Fruit fly (Drosophila melanogaster) whole organism, embryonic: ENCODE results near the gene CG1231.

ENCODE experiments used
- Aef1 ChIP-seq: fragments of 200-800 bp; sonication (Bioruptor generic); IDR thresholded peaks from 3 replicates; pipeline ENCODE4 v1.3.6; 2022; ENCODE audit warnings: missing biosample characterization, missing genetic modification characterization
- Blimp-1 ChIP-seq: fragments of 200-800 bp; sonication (Bioruptor generic); optimal IDR thresholded peaks from 3 replicates; lab custom pipeline; 2018; ENCODE audit warnings: missing biosample characterization, missing genetic modification characterization, mild to moderate bottlenecking, moderate library complexity, missing genetic modification reagents
- CG11085 ChIP-seq: fragments of 200-800 bp; sonication (Bioruptor generic); IDR thresholded peaks from 2 replicates; pipeline ENCODE4 v1.3.6; 2022; ENCODE audit warnings: missing biosample characterization, missing genetic modification characterization
- CG11247 ChIP-seq: fragments of 200-800 bp; sonication (Bioruptor generic); IDR thresholded peaks from 2 replicates; pipeline ENCODE4 v1.3.6; 2022; ENCODE audit warnings: missing biosample characterization, missing genetic modification characterization
- CG13624 ChIP-seq: fragments of 200-800 bp; sonication (Bioruptor generic); optimal IDR thresholded peaks from 2 replicates; lab custom pipeline; 2016; ENCODE audit warnings: missing biosample characterization, missing genetic modification characterization
- CG17359 ChIP-seq: fragments of 200-800 bp; sonication (Bioruptor generic); optimal IDR thresholded peaks from 3 replicates; lab custom pipeline; 2018; ENCODE audit warnings: missing biosample characterization, mild to moderate bottlenecking, missing genetic modification characterization, moderate library complexity
- CG18476 ChIP-seq: fragments of 200-800 bp; sonication (Bioruptor generic); optimal IDR thresholded peaks from 2 replicates; lab custom pipeline; 2016; ENCODE audit warnings: missing biosample characterization, mild to moderate bottlenecking, missing genetic modification characterization
- CG2116 ChIP-seq: fragments of 200-800 bp; sonication (Bioruptor generic); optimal IDR thresholded peaks from 3 replicates; lab custom pipeline; 2018; ENCODE audit warnings: missing biosample characterization, mild to moderate bottlenecking, missing genetic modification characterization
- CG31441 ChIP-seq: fragments of 200-800 bp; sonication (Bioruptor generic); IDR thresholded peaks from 2 replicates; pipeline ENCODE4 v1.3.6; 2022; ENCODE audit warnings: missing biosample characterization, missing genetic modification characterization
- CG32772 ChIP-seq: fragments of 200-800 bp; sonication (Bioruptor generic); IDR thresholded peaks from 2 replicates; pipeline ENCODE4 v1.3.6; 2022; ENCODE audit warnings: missing biosample characterization, missing genetic modification characterization
- CG4617 ChIP-seq: fragments of 200-800 bp; sonication (Bioruptor generic); optimal IDR thresholded peaks from 3 replicates; lab custom pipeline; 2016; ENCODE audit warnings: missing biosample characterization, missing genetic modification characterization, borderline replicate concordance
- CG4707 ChIP-seq: fragments of 200-800 bp; sonication (Bioruptor generic); optimal IDR thresholded peaks from 2 replicates; lab custom pipeline; 2018; ENCODE audit warnings: missing biosample characterization, mild to moderate bottlenecking, missing genetic modification characterization, moderate library complexity
- CG5953 ChIP-seq: fragments of 200-800 bp; sonication (Bioruptor generic); IDR thresholded peaks from 2 replicates; pipeline ENCODE4 v1.3.6; 2022; ENCODE audit warnings: missing biosample characterization, missing genetic modification characterization
- CG6765 ChIP-seq: fragments of 200-800 bp; sonication (Bioruptor generic); optimal IDR thresholded peaks from 3 replicates; lab custom pipeline; 2017; ENCODE audit warnings: missing biosample characterization, mild to moderate bottlenecking, missing genetic modification characterization
- CG7839 ChIP-seq: fragments of 200-800 bp; sonication (Bioruptor generic); optimal IDR thresholded peaks from 3 replicates; lab custom pipeline; 2018; ENCODE audit warnings: missing biosample characterization, mild to moderate bottlenecking, missing genetic modification characterization, moderate library complexity
- CG7987 ChIP-seq: fragments of 200-800 bp; sonication (Bioruptor generic); optimal IDR thresholded peaks from 2 replicates; lab custom pipeline; 2018; ENCODE audit warnings: missing biosample characterization, mild to moderate bottlenecking, missing genetic modification characterization, moderate library complexity
- CG8944 ChIP-seq: fragments of 200-800 bp; sonication (Bioruptor generic); optimal IDR thresholded peaks from 3 replicates; lab custom pipeline; 2016; ENCODE audit warnings: missing biosample characterization, missing genetic modification characterization
- CG9727 ChIP-seq: fragments of 200-800 bp; sonication (Bioruptor generic); optimal IDR thresholded peaks from 3 replicates; lab custom pipeline; 2017; ENCODE audit warnings: missing biosample characterization, mild to moderate bottlenecking, missing genetic modification characterization
- CG9817 ChIP-seq: fragments of 200-800 bp; sonication (Bioruptor generic); optimal IDR thresholded peaks from 2 replicates; lab custom pipeline; 2018; ENCODE audit warnings: missing biosample characterization, mild to moderate bottlenecking, missing genetic modification characterization, moderate library complexity
- CHES-1-like ChIP-seq: fragments of 200-800 bp; sonication (Bioruptor generic); optimal IDR thresholded peaks from 2 replicates; lab custom pipeline; 2016; ENCODE audit warnings: missing biosample characterization, missing genetic modification characterization
- CkIIα-i1 ChIP-seq: fragments of 200-800 bp; sonication (Bioruptor generic); IDR thresholded peaks from 2 replicates; pipeline ENCODE4 v1.3.6; 2022; ENCODE audit warnings: missing biosample characterization, missing genetic modification characterization
- D19B ChIP-seq: fragments of 200-800 bp; sonication (Bioruptor generic); optimal IDR thresholded peaks from 2 replicates; lab custom pipeline; 2017; ENCODE audit warnings: missing biosample characterization, mild to moderate bottlenecking, missing genetic modification characterization
- Dip3 ChIP-seq: fragments of 200-800 bp; sonication (Bioruptor generic); optimal IDR thresholded peaks from 3 replicates; lab custom pipeline; 2016; ENCODE audit warnings: missing biosample characterization, missing genetic modification characterization
- Fer3 ChIP-seq: fragments of 200-800 bp; sonication (Bioruptor generic); optimal IDR thresholded peaks from 2 replicates; lab custom pipeline; 2018; ENCODE audit warnings: missing biosample characterization, mild to moderate bottlenecking, missing genetic modification characterization, moderate library complexity
- Hmr ChIP-seq: fragments of 200-800 bp; sonication (Bioruptor generic); optimal IDR thresholded peaks from 3 replicates; lab custom pipeline; 2017; ENCODE audit warnings: mild to moderate bottlenecking, missing biosample characterization, missing genetic modification reagents, missing genetic modification characterization
- Hmx ChIP-seq: fragments of 200-800 bp; sonication (Bioruptor generic); optimal IDR thresholded peaks from 2 replicates; lab custom pipeline; 2016; ENCODE audit warnings: missing biosample characterization, missing genetic modification characterization
- Lpt ChIP-seq: fragments of >200 bp; optimal IDR thresholded peaks from 2 replicates; lab custom pipeline; 2018; ENCODE audit warnings: missing biosample characterization, missing genetic modification characterization
- Med ChIP-seq: fragments of 200-800 bp; sonication (Bioruptor generic); peaks from one replicate; lab custom pipeline; 2016; ENCODE audit warnings: missing biosample characterization, missing genetic modification characterization, mild to moderate bottlenecking, inconsistent platforms, moderate library complexity
- Meics ChIP-seq: fragments of 200-800 bp; sonication (Bioruptor generic); optimal IDR thresholded peaks from 2 replicates; lab custom pipeline; 2017; ENCODE audit warnings: missing biosample characterization, mild to moderate bottlenecking, missing genetic modification characterization
- NC2α ChIP-seq: fragments of 200-800 bp; sonication (Bioruptor generic); optimal IDR thresholded peaks from 2 replicates; lab custom pipeline; 2016; ENCODE audit warnings: missing biosample characterization, missing genetic modification characterization
- Pdp1 ChIP-seq, 2 experiments: fragments of 200-800 bp; sonication (Bioruptor generic); optimal IDR thresholded peaks; 3 replicates each; lab custom pipeline; 2016; ENCODE audit warnings: missing biosample characterization in 2 of 2, missing genetic modification characterization in 2 of 2, mild to moderate bottlenecking in 1 of 2, moderate library complexity in 1 of 2
- bab2 ChIP-seq: fragments of 200-800 bp; sonication (Bioruptor generic); optimal IDR thresholded peaks from 2 replicates; lab custom pipeline; 2016; ENCODE audit warnings: missing biosample characterization, missing genetic modification characterization
- btn ChIP-seq: fragments of 200-800 bp; sonication (Bioruptor generic); optimal IDR thresholded peaks from 2 replicates; lab custom pipeline; 2016; ENCODE audit warnings: missing biosample characterization, missing genetic modification characterization
- danr ChIP-seq: fragments of 200-800 bp; sonication (Bioruptor generic); IDR thresholded peaks from 2 replicates; pipeline ENCODE4 v1.3.6; 2022; ENCODE audit warnings: missing biosample characterization, missing genetic modification characterization
- dm ChIP-seq: fragments of 200-800 bp; sonication (Bioruptor generic); optimal IDR thresholded peaks from 3 replicates; lab custom pipeline; 2016; ENCODE audit warnings: missing biosample characterization, missing genetic modification characterization
- exex ChIP-seq: fragments of 200-800 bp; sonication (Bioruptor generic); optimal IDR thresholded peaks from 4 replicates; lab custom pipeline; 2018; ENCODE audit warnings: missing biosample characterization, mild to moderate bottlenecking, missing genetic modification characterization, moderate library complexity
- gt ChIP-seq: fragments of 200-800 bp; sonication (Bioruptor generic); IDR thresholded peaks from 2 replicates; pipeline ENCODE4 v1.3.6; 2022; ENCODE audit warnings: missing biosample characterization, missing genetic modification characterization
- ind ChIP-seq: fragments of 200-800 bp; sonication (Bioruptor generic); optimal IDR thresholded peaks from 3 replicates; lab custom pipeline; 2016; ENCODE audit warnings: missing biosample characterization, missing genetic modification characterization
- ken ChIP-seq: fragments of 200-800 bp; sonication (Bioruptor generic); IDR thresholded peaks from 3 replicates; pipeline ENCODE4 v1.3.6; 2022; ENCODE audit warnings: missing biosample characterization, missing genetic modification characterization
- klu ChIP-seq: fragments of 200-800 bp; sonication (Bioruptor generic); IDR thresholded peaks from 2 replicates; pipeline ENCODE4 v1.3.6; 2022; ENCODE audit warnings: missing biosample characterization, missing genetic modification characterization
- lilli ChIP-seq: fragments of 200-800 bp; sonication (Bioruptor generic); optimal IDR thresholded peaks from 3 replicates; lab custom pipeline; 2016; ENCODE audit warnings: missing biosample characterization, missing genetic modification characterization
- sens ChIP-seq: fragments of 200-800 bp; sonication (Bioruptor generic); peaks from one replicate; lab custom pipeline; 2016; ENCODE audit warnings: missing biosample characterization, missing genetic modification characterization
- sqz ChIP-seq: fragments of 200-800 bp; sonication (Bioruptor generic); optimal IDR thresholded peaks from 3 replicates; lab custom pipeline; 2018; ENCODE audit warnings: missing biosample characterization, mild to moderate bottlenecking, missing genetic modification characterization
- toy ChIP-seq: fragments of 200-800 bp; sonication (Bioruptor generic); IDR thresholded peaks from 2 replicates; pipeline ENCODE4 v1.3.6; 2022; ENCODE audit warnings: missing biosample characterization, missing genetic modification characterization
- ttk ChIP-seq: fragments of 200-800 bp; sonication (Bioruptor generic); IDR thresholded peaks from 2 replicates; pipeline ENCODE4 v2.1.2; 2022; ENCODE audit warnings: missing biosample characterization, missing genetic modification characterization
- vfl ChIP-seq: fragments of 200-800 bp; sonication (Bioruptor generic); optimal IDR thresholded peaks from 2 replicates; lab custom pipeline; 2016; ENCODE audit warnings: missing biosample characterization, missing genetic modification characterization
- zfh1 ChIP-seq: fragments of 200-800 bp; sonication (Bioruptor generic); IDR thresholded peaks from 3 replicates; pipeline ENCODE4 v1.3.6; 2022; ENCODE audit warnings: missing biosample characterization, missing genetic modification characterization

CG1231 gene

dm6 chr3L:346656-347640 is 9.3 kb upstream of the CG1231 start, which contains the start of gene mth (continued):
- TF ChIP-seq CG9817 (tag; lab: Kevin White, UChicago) (peak; percentile 49), CG31441 (GFP tag; lab: Robert Waterston, UW) (no peak), ttk (GFP tag; lab: Robert Waterston, UW) (no peak), CHES-1-like (GFP tag; lab: Kevin White, UChicago) (peak; percentile 37), vfl (GFP tag; lab: Kevin White, UChicago) (peak; percentile 5), Meics (GFP tag; lab: Kevin White, UChicago) (peak; percentile 8), CkIIα-i1 (no peak), CG18476 (peak; percentile 16), Dip3 (GFP tag; lab: Kevin White, UChicago) (peak; percentile 57), CG13624 (GFP tag; lab: Kevin White, UChicago) (peak; percentile 80), dm (GFP tag; lab: Kevin White, UChicago) (peak; percentile 60), sqz (peak; percentile 18), toy (GFP tag; lab: Robert Waterston, UW) (no peak), Hmx (GFP tag; lab: Kevin White, UChicago) (peak; percentile 29), D19B (peak; percentile 19), CG4617 (peak; percentile 65), Med (GFP tag; lab: Kevin White, UChicago) (peak; percentile 84), Fer3 (tag; lab: Kevin White, UChicago) (no peak)

- peak; percentile 66 for TF ChIP-seq btn (GFP tag; lab: Kevin White, UChicago)
- no peak for TF ChIP-seq CG11085
- peak; percentile 47 for TF ChIP-seq CG18476
- TF ChIP-seq CG8944 (GFP tag; lab: Kevin White, UChicago) = peak; percentile 64
- peak; percentile 15 for TF ChIP-seq Hmr (GFP tag; lab: Kevin White, UChicago)
- no peak for TF ChIP-seq CG2116 (GFP tag; lab: Kevin White, UChicago)
- TF ChIP-seq exex (tag; lab: Kevin White, UChicago) = no peak
- TF ChIP-seq gt (GFP tag; lab: Robert Waterston, UW) = peak; percentile 24; the same call in 1 of the 2 replicates
- no peak for TF ChIP-seq NC2α (GFP tag; lab: Kevin White, UChicago)
- peak; percentile 61 for TF ChIP-seq lilli (GFP tag; lab: Kevin White, UChicago)
- TF ChIP-seq Pdp1 (GFP tag; optimal IDR thresholded peaks at IDR 0.05; lab: Kevin White, UChicago) = peak; percentile 63 to 88
- TF ChIP-seq zfh1 (GFP tag; lab: Robert Waterston, UW) = peak; percentile 92
- TF ChIP-seq CG5953 (GFP tag; lab: Robert Waterston, UW) = peak; percentile 66
- TF ChIP-seq CG32772 = peak; percentile 82
- TF ChIP-seq Blimp-1 (GFP tag; lab: Kevin White, UChicago) = peak; percentile 85
- peak; percentile 57 for TF ChIP-seq bab2 (GFP tag; lab: Kevin White, UChicago)
- TF ChIP-seq Aef1 (GFP tag; lab: Robert Waterston, UW) = peak; percentile 34; the same call in 1 of the 3 replicates
- TF ChIP-seq klu (GFP tag; lab: Robert Waterston, UW) = no peak
- TF ChIP-seq sens (GFP tag; lab: Kevin White, UChicago) = peak; percentile 98
- TF ChIP-seq ind (GFP tag; lab: Kevin White, UChicago) = peak; percentile 81
- TF ChIP-seq CG6765 (GFP tag; lab: Kevin White, UChicago) = peak; percentile 15
- no peak for TF ChIP-seq danr (GFP tag; lab: Robert Waterston, UW)
- TF ChIP-seq CG11247 (GFP tag; lab: Robert Waterston, UW) = peak; percentile 42; the same call in 1 of the 2 replicates
- TF ChIP-seq CG7839 = peak; percentile 75
- TF ChIP-seq Med (GFP tag; lab: Kevin White, UChicago) = peak; percentile 94
- TF ChIP-seq CG17359 = peak; percentile 83
- peak; percentile 59 for TF ChIP-seq CG4707 (GFP tag; lab: Kevin White, UChicago)
- peak; percentile 72 for TF ChIP-seq CG9727 (GFP tag; lab: Kevin White, UChicago)
- TF ChIP-seq ken (GFP tag; lab: Robert Waterston, UW) = peak; percentile 73; the same call in 2 of the 3 replicates
- TF ChIP-seq Lpt = no peak
- no peak for TF ChIP-seq CG7987
Observed at dm6 chr3L:347641-348405, 8.4 kb upstream of the CG1231 start.
